Worm (Caenorhabditis elegans) whole organism, early embryonic: ENCODE data around the gene F08B12.4.

Experiments used
- B0310.2 ChIP-seq: sonication (generic microtip); optimal IDR thresholded peaks from 2 replicates; lab custom pipeline; 2016; ENCODE audit warnings: mild to moderate bottlenecking, missing genetic modification characterization, missing compliant biosample characterization
- ama-1 ChIP-seq: fragments of 150-350 bp; optimal IDR thresholded peaks from 2 replicates; lab custom pipeline; 2014
- tra-4 ChIP-seq: sonication (generic microtip); optimal IDR thresholded peaks from 2 replicates; lab custom pipeline; 2017; ENCODE audit warnings: missing genetic modification characterization, missing compliant biosample characterization

ce11 chrX:11446535-11446934 lies 39.0 kb upstream of the F08B12.4 start, which contains the start of gene igeg-2:
- TF ChIP-seq tra-4 (tag; lab: Kevin White, UChicago) (no peak), B0310.2 (tag; lab: Kevin White, UChicago) (no peak), ama-1 (lab: Kevin White, UChicago) (no peak)
